Fruit fly (Drosophila melanogaster): Measurements from ENCODE around the gene CG13042.

CG13042 gene

dm6 chr3L:16330740-16331139 lies 22.5 kb upstream of the CG13042 start, which contains the start of gene CG33060:
CG33060 (plus strand) TSS chr3L:16331040.
- no peak for TF ChIP-seq CG17801 (GFP tag; optimal IDR thresholded peaks at IDR 0.05; ENCODE audit: partially characterized antibody)

dm6 chr3L:16329495-16329894 lies 21.2 kb upstream of the CG13042 start, which contains the start of gene CG33061:
CG33061 (plus strand) TSS chr3L:16329795.
- TF ChIP-seq CG17801 (GFP tag; optimal IDR thresholded peaks at IDR 0.05; ENCODE audit: partially characterized antibody), result no peak

dm6 chr3L:16328207-16328891 lies 20.1 kb upstream of the CG13042 start, which contains the start of gene CG13058:
CG13058 (plus strand) TSS chr3L:16328841.
- TF ChIP-seq CG17801 (GFP tag; optimal IDR thresholded peaks at IDR 0.05; ENCODE audit: partially characterized antibody), result no peak

DNA sequence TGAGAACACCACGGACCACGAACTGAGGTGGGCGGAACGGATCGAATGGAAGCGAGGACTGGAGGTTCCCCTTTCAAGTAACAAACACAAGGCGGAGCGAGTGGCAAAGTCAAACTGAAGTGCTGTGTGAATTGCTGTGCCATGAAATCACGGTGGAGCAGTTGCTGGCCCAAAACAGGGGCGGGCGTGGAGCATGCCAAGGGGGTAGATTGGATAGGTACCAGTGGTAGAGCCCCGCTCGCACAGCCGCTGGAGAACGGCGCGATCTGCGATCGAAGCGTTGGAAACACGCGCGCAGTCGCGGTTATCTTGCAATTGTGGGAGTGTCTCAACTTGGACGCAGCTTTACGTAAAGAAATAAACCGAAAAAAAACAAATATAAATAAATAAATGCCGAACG lies 19.5 kb upstream of the CG13042 start, which contains the start of gene CG13038:
Gene CG13038, minus strand, starts transcription at position 118 of the 400 bp plus-strand sequence.
- no peak for TF ChIP-seq CG17801 (GFP tag; optimal IDR thresholded peaks at IDR 0.05; ENCODE audit: partially characterized antibody)

- TF ChIP-seq CG17801 (GFP tag; optimal IDR thresholded peaks at IDR 0.05; ENCODE audit: partially characterized antibody), result no peak
Measured at dm6 chr3L:16326657-16327056, 18.4 kb upstream of the CG13042 start, which contains the start of the genes CG13040 and CG13039. CG13040 (minus strand) TSS chr3L:16326757. CG13039 (minus strand) TSS chr3L:16326762.

dm6 chr3L:16323372-16323771 lies 15.1 kb upstream of the CG13042 start, which contains the start of gene CG13059:
CG13059 (plus strand) TSS chr3L:16323672.
- TF ChIP-seq CG17801 (GFP tag; optimal IDR thresholded peaks at IDR 0.05; ENCODE audit: partially characterized antibody), result no peak

DNA sequence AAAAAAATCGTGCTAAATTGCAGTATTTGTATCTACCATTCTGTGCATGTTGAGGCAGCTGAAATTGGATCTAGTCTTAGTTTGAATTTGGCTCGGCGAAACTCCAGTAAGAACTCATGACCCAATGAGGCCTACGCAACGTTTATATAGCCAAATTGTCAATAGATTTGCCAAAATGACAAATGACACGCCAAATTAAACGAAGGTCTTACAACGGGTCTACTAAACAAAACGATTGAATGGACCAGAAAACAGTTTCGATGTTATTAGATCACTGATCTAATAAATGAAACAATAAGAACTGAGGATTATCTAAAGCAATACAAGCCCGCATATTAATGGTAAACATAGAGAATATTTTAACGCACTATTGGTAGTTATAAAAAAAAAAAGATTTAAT lies 12.9 kb upstream of the CG13042 start, which contains the start of gene CG42718:
Gene CG42718, minus strand, starts transcription at position 101 of the 400 bp plus-strand sequence.
- no peak for TF ChIP-seq CG17801 (GFP tag; optimal IDR thresholded peaks at IDR 0.05; ENCODE audit: partially characterized antibody)

DNA sequence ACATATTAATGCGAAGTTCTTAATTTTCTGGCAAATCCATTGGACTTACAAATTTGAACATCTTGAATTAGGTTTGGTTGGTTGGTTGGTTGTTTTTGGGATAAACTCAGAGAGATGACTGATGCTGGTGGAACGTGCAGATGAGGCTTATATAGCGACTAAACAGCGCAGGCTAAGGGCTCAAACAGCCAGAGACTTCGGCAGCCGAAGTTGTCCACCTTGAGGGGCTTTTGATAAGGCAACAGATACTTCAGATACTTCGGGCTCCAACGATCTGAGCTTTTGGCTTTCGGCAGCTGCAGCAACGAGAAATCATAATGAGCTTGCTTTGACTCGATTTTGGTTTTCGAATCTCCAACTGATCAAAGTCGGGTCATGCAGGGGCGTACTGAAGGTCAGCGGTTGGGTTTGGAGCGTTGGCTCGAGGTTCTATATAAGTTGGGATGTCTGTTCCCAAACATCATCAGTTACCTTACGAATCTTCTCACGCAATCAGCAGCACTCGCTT lies 11.2 kb upstream of the CG13042 start, which contains the start of the genes CG13041 and CG13060:
Gene CG13041, minus strand, starts transcription at position 128 of the 508 bp plus-strand sequence.
Gene CG13060, plus strand, starts transcription at position 458 of the 508 bp plus-strand sequence.
- no peak for TF ChIP-seq CG17801 (GFP tag; optimal IDR thresholded peaks at IDR 0.05; ENCODE audit: partially characterized antibody)

- TF ChIP-seq CG17801 (GFP tag; optimal IDR thresholded peaks at IDR 0.05; ENCODE audit: partially characterized antibody), result no peak
Measured at dm6 chr3L:16317724-16318123, 9.4 kb upstream of the CG13042 start, which contains the start of gene Nplp3. Nplp3 (plus strand) TSS chr3L:16318024.

- TF ChIP-seq CG17801 (GFP tag; optimal IDR thresholded peaks at IDR 0.05; ENCODE audit: partially characterized antibody), result no peak
Measured at dm6 chr3L:16313985-16314384, 5.7 kb upstream of the CG13042 start, which contains the start of gene CG13062. CG13062 (plus strand) TSS chr3L:16314285.

DNA sequence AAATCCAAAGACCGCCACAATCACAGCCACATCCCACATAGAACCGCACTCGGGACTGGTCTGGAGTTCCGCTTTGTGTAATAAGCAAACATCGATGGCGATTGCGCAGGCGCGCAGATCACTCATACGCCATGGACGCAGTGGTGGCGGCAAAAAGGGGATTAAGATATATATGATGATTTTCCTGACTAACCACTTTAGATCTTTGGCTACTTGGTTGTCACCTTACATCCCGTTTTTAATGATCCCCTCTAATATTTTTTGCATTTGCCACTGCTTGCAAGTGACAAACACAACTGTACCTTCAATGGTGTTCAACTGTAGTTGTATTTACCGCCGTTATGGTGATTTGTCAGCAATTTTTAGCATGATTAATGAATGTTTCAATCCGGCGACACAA lies 1.7 kb upstream of the CG13042 start:
- TF ChIP-seq CG17801 (GFP tag; optimal IDR thresholded peaks at IDR 0.05; ENCODE audit: partially characterized antibody), result no peak

DNA sequence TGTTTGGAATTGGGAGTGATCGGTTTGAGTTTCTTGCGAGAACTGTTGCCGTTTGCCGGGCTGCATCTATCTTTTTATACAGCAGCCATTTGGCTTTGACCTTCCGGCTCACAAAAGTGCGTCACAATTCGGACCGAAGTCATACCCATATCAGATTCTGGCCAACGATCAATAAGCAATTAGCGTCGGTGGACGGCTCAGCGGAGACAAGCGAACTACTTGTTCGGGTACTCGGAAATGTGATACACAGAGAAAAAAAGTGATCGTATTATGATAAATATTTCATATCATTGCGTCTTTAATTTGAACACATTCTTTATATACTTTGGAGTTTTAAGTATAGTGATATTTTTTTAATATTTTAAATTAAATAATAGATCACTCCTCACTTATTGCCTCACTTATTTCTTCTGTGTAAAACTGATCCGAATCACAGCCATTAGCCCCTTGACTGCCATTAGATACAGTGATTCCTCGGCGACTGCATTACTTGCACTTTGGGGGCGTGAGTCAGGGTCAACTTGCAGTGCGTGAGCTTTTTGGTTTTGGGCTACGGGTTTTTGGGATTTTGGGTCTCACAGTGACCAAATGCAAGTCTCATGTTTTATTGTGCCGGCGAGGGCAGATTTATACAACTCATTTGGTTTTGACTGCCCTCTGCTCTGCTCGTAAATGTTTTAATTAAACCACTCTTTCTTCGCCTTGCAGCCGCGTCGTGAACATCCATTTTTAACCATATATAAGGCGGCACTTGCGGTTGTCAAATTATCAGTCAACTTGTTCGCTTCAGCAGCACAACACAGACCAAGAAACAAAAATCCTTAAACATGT lies 2.2 kb downstream of the CG13042 start, which contains the start of the genes CG13043 and CG13063:
Gene CG13043, minus strand, starts transcription at position 51 of the 831 bp plus-strand sequence.
Gene CG13063, plus strand, starts transcription at position 781 of the 831 bp plus-strand sequence.
- TF ChIP-seq CG17801 (GFP tag; optimal IDR thresholded peaks at IDR 0.05; ENCODE audit: partially characterized antibody), result no peak

DNA sequence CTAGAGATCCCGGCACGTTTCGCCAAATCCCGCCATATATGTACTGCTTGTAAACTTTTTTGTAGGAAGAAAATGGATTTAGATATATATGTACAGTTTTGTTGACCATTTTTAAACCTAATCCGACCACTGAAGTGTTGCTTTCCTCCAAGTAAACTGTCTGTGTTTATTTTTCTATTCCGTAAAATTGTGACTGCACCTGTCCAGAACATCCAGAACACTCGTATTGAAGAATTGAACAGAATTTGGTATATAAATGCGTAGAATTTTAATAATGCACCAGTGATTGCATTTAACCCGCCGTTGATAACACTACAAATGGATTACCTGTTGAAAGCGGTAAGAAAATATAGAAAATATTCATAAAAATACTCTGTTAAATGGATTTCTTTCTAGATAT lies 4.3 kb downstream of the CG13042 start, which contains the start of gene CG43249:
Gene CG43249, plus strand, starts transcription at position 301 of the 400 bp plus-strand sequence.
- no peak for TF ChIP-seq CG17801 (GFP tag; optimal IDR thresholded peaks at IDR 0.05; ENCODE audit: partially characterized antibody)

DNA sequence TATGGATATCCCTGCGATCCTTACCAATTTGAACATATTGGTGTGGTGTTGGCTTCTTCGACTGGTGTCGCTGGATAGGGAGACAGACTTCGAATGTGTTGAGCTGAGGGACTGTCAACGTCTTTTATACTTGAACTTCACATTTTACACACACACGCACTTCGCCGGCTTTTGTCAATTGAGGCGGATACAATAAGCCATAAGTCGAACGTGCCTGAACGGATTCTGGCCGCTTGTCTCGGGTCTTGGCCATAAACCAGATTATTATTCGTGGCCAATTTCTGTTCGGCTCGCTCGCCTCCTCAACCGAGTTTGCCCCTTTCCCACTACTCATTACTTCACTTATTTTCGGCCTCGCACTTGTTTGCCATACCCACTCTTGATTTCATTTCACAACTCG lies 5.2 kb downstream of the CG13042 start, which contains the start of gene CG13044:
Gene CG13044, minus strand, starts transcription at position 101 of the 400 bp plus-strand sequence.
- no peak for TF ChIP-seq CG17801 (GFP tag; optimal IDR thresholded peaks at IDR 0.05; ENCODE audit: partially characterized antibody)

All from ovary, adult (tissue).